Worm (Caenorhabditis elegans) whole organism, L3 larva: ENCODE data around the gene F35C11.6.

ENCODE experiments used
- ZK546.5 ChIP-seq: sonication (generic microtip); optimal IDR thresholded peaks from 2 replicates; lab custom pipeline; 2017; ENCODE audit warnings: missing biosample characterization, missing genetic modification characterization
- ama-1 ChIP-seq: fragments of 150-350 bp; optimal IDR thresholded peaks from 2 replicates; lab custom pipeline; 2018
- ceh-16 ChIP-seq: sonication (generic microtip); optimal IDR thresholded peaks from 2 replicates; lab custom pipeline; 2017; ENCODE audit warnings: missing biosample characterization, missing genetic modification characterization
- ceh-82 ChIP-seq: fragments of 150-350 bp; optimal IDR thresholded peaks from 2 replicates; lab custom pipeline; 2014; ENCODE audit warnings: missing biosample characterization, missing genetic modification characterization
- egl-27 ChIP-seq: sonication (generic microtip); optimal IDR thresholded peaks from 4 replicates; lab custom pipeline; 2017; ENCODE audit warnings: missing biosample characterization, missing genetic modification reagents, missing genetic modification characterization
- elt-2 ChIP-seq: sonication (generic microtip); optimal IDR thresholded peaks from 2 replicates; lab custom pipeline; 2016; ENCODE audit warnings: missing genetic modification reagents, mild to moderate bottlenecking, missing genetic modification characterization, missing compliant biosample characterization
- fos-1 ChIP-seq: fragments of 150-350 bp; optimal IDR thresholded peaks from 2 replicates; lab custom pipeline; 2014; ENCODE audit warnings: missing biosample characterization, missing genetic modification characterization
- lin-39 ChIP-seq: fragments of 150-350 bp; optimal IDR thresholded peaks from 2 replicates; lab custom pipeline; 2018; ENCODE audit warnings: missing biosample characterization, missing genetic modification reagents, missing genetic modification characterization
- nhr-237 ChIP-seq: fragments of 150-350 bp; optimal IDR thresholded peaks from 2 replicates; lab custom pipeline; 2014; ENCODE audit warnings: missing biosample characterization, missing genetic modification characterization
- nhr-28 ChIP-seq: fragments of 150-350 bp; optimal IDR thresholded peaks from 2 replicates; lab custom pipeline; 2014; ENCODE audit warnings: missing biosample characterization, missing genetic modification characterization
- nhr-67 ChIP-seq: fragments of 150-350 bp; optimal IDR thresholded peaks from 2 replicates; lab custom pipeline; 2014; ENCODE audit warnings: missing biosample characterization, missing genetic modification characterization
- pha-4 ChIP-seq: fragments of 150-350 bp; optimal IDR thresholded peaks from 2 replicates; lab custom pipeline; 2014; ENCODE audit warnings: missing biosample characterization, missing genetic modification reagents, missing genetic modification characterization
- pqm-1 ChIP-seq: fragments of 150-350 bp; optimal IDR thresholded peaks from 2 replicates; lab custom pipeline; 2017; ENCODE audit warnings: missing biosample characterization, missing genetic modification characterization, inconsistent platforms
- unc-62 ChIP-seq: fragments of 150-350 bp; sonication (generic microtip); optimal IDR thresholded peaks from 4 replicates; lab custom pipeline; 2014; ENCODE audit warnings: missing biosample characterization, missing genetic modification reagents, missing genetic modification characterization

DNA sequence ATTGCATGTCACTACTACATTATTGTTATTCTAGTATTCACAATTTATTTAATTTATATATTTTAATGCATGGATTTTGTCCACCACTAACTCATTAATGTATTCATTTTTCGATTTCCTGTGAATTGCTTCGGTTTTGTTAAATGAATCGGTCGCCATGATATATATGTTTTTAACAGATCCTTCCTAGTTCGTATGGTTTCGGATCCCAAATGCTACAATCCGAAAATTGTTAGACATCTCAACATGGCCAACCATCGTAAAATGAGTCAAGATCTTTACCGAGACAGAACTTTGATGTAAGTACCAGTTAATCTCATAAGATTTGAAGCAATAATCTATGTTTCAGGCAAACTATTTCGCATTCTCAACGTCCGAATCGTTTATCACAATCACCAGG lies 14.1 kb upstream of the F35C11.6 start:
- no peak for TF ChIP-seq ceh-16 (tag; lab: Kevin White, UChicago)
- TF ChIP-seq unc-62 (GFP tag; lab: Kevin White, UChicago): no peak
- no peak for TF ChIP-seq ceh-82 (tag; lab: Kevin White, UChicago)
- no peak for TF ChIP-seq pqm-1
- no peak for TF ChIP-seq ama-1 (lab: Kevin White, UChicago)
- TF ChIP-seq nhr-237 (tag; lab: Kevin White, UChicago): no peak
- TF ChIP-seq elt-2 (tag; lab: Kevin White, UChicago): no peak
- TF ChIP-seq nhr-28 (tag; lab: Kevin White, UChicago): no peak
- no peak for TF ChIP-seq lin-39 (tag; lab: Kevin White, UChicago)
- TF ChIP-seq pha-4 (tag; lab: Kevin White, UChicago): no peak
- no peak for TF ChIP-seq fos-1 (tag; lab: Kevin White, UChicago)
- TF ChIP-seq ZK546.5: no peak
- TF ChIP-seq egl-27: no peak
- TF ChIP-seq nhr-67: no peak
